Fruit fly (Drosophila melanogaster): Measurements from ENCODE around the gene CG14322.

Gene CG14322

dm6 chr3R:17619726-17620282, 27.7 kb upstream of the CG14322 start (continued):
- peak; percentile 32 for TF ChIP-seq kah (GFP tag; optimal IDR thresholded peaks at IDR 0.05)
- peak; percentile 46 for TF ChIP-seq CG17568 (GFP tag; optimal IDR thresholded peaks at IDR 0.05)
- TF ChIP-seq dan (GFP tag; IDR thresholded peaks at IDR 0.05): no peak
- TF ChIP-seq gem (tag; optimal IDR thresholded peaks at IDR 0.05): peak; percentile 8
- no peak for TF ChIP-seq slp2 (GFP tag; optimal IDR thresholded peaks at IDR 0.05)
- peak; percentile 37; the same call in 1 of the 3 replicates for TF ChIP-seq CG11695 (GFP tag; IDR thresholded peaks at IDR 0.05)
- no peak for TF ChIP-seq C15 (GFP tag; IDR thresholded peaks at IDR 0.05)
- no peak for TF ChIP-seq CG10366 (GFP tag; IDR thresholded peaks at IDR 0.05)
- peak; percentile 89 for TF ChIP-seq HLH4C (GFP tag; IDR thresholded peaks at IDR 0.05; ENCODE audit: partially characterized antibody)
- peak; percentile 50; the same call in 1 of the 3 replicates for TF ChIP-seq so (GFP tag; IDR thresholded peaks at IDR 0.05)
- peak; percentile 39 for TF ChIP-seq CG10267 (tag; optimal IDR thresholded peaks at IDR 0.05)
- TF ChIP-seq CG12659 (GFP tag; optimal IDR thresholded peaks at IDR 0.05): no peak
- no peak for TF ChIP-seq ac (GFP tag; optimal IDR thresholded peaks at IDR 0.05)
- peak; percentile 15 for TF ChIP-seq scrt (GFP tag; optimal IDR thresholded peaks at IDR 0.05)
- TF ChIP-seq grau (tag; optimal IDR thresholded peaks at IDR 0.05): peak; percentile 9
- TF ChIP-seq wek (GFP tag; optimal IDR thresholded peaks at IDR 0.05): no peak
- no peak for TF ChIP-seq Dad (GFP tag; optimal IDR thresholded peaks at IDR 0.05)
- no peak for TF ChIP-seq CG15514 (GFP tag; optimal IDR thresholded peaks at IDR 0.05)
- TF ChIP-seq sens (GFP tag): peak; percentile 82
- TF ChIP-seq CrebB (tag; optimal IDR thresholded peaks at IDR 0.05): no peak
- no peak for TF ChIP-seq row (GFP tag; IDR thresholded peaks at IDR 0.05)
- no peak for TF ChIP-seq CG10543 (GFP tag; optimal IDR thresholded peaks at IDR 0.05)
- TF ChIP-seq luna (GFP tag; optimal IDR thresholded peaks at IDR 0.05): no peak
- TF ChIP-seq unc-4 (GFP tag; IDR thresholded peaks at IDR 0.05; ENCODE audit: partially characterized antibody): peak; percentile 60; the same call in 1 of the 2 replicates
- no peak for TF ChIP-seq al (GFP tag; IDR thresholded peaks at IDR 0.05)
- TF ChIP-seq phol (tag; optimal IDR thresholded peaks at IDR 0.05): no peak
- peak; percentile 85 for TF ChIP-seq CG7963 (GFP tag; IDR thresholded peaks at IDR 0.05; ENCODE audit: partially characterized antibody)
- TF ChIP-seq Dll (GFP tag; IDR thresholded peaks at IDR 0.05; ENCODE audit: partially characterized antibody): peak; percentile 72; the same call in 3 of the 4 replicates
- peak; percentile 12 for TF ChIP-seq CG4328 (GFP tag; optimal IDR thresholded peaks at IDR 0.05)
- TF ChIP-seq CG32532 (GFP tag; IDR thresholded peaks at IDR 0.05): no peak
- TF ChIP-seq mld (GFP tag; IDR thresholded peaks at IDR 0.05; ENCODE audit: partially characterized antibody): peak; percentile 94
- TF ChIP-seq CG14441 (GFP tag; IDR thresholded peaks at IDR 0.05): no peak
- TF ChIP-seq CG13123 (GFP tag; optimal IDR thresholded peaks at IDR 0.05): no peak
- peak; percentile 4 for TF ChIP-seq unpg (GFP tag; optimal IDR thresholded peaks at IDR 0.05)
- peak; percentile 90 for TF ChIP-seq ato (GFP tag; IDR thresholded peaks at IDR 0.05; ENCODE audit: partially characterized antibody)
- peak; percentile 49; the same call in 1 of the 3 replicates for TF ChIP-seq Doc3 (GFP tag; IDR thresholded peaks at IDR 0.05; ENCODE audit: partially characterized antibody)
- TF ChIP-seq sug (tag; optimal IDR thresholded peaks at IDR 0.05): no peak
- TF ChIP-seq tgo (GFP tag; IDR thresholded peaks at IDR 0.05): no peak
- peak; percentile 68 for TF ChIP-seq CG13287 (GFP tag; IDR thresholded peaks at IDR 0.05; ENCODE audit: partially characterized antibody)
- TF ChIP-seq Meics (GFP tag; optimal IDR thresholded peaks at IDR 0.05): no peak
- no peak for TF ChIP-seq Gsc (GFP tag; IDR thresholded peaks at IDR 0.05)
- TF ChIP-seq CG15696 (tag; optimal IDR thresholded peaks at IDR 0.05): peak; percentile 8
- TF ChIP-seq CG10462 (GFP tag; optimal IDR thresholded peaks at IDR 0.05): no peak
- no peak for TF ChIP-seq toy (GFP tag; IDR thresholded peaks at IDR 0.05)
- TF ChIP-seq aop (GFP tag; IDR thresholded peaks at IDR 0.05): no peak
- TF ChIP-seq eve (GFP tag; optimal IDR thresholded peaks at IDR 0.05): peak in 1 of 2 experiments; percentile 17
- peak; percentile 49 for TF ChIP-seq CG18262 (tag; optimal IDR thresholded peaks at IDR 0.05)
- TF ChIP-seq Gug (GFP tag; IDR thresholded peaks at IDR 0.05): no peak
- TF ChIP-seq CG13894 (tag; optimal IDR thresholded peaks at IDR 0.05): peak; percentile 23
- TF ChIP-seq danr (GFP tag; IDR thresholded peaks at IDR 0.05): no peak
